Worm (Caenorhabditis elegans): Measurements from ENCODE around the gene Y70C5A.2.
"Not testable (repeated sequence)": the region's sequence is repeated elsewhere in the genome, so short reads cannot be mapped to it uniquely, and the experiment has no call there.

The Y70C5A.2 gene

DNA sequence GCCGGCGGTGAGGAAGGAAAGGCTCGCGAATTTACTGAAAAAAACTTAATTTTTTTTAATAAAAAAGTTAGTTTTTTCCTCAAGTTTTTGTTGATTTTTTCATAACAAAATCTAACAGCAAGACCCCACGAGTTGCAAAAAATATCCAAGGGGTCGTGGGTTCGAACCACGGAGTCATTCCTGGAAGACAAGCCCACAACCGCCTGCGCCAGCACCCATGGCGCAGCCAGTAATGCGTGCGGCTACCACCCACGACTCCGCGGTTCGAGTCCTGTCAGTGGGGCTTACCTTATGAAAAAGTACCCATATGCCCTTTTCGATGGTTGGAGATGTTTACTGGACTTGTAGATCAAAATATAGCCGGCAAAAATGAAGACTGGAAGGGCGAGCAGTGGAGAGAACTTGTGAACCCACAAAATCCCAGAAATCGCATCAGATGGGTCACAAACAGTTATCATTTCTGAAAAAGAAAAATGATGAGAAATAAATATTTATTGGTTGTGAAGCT is at the start of gene Y70C5A.2:
Y70C5A.2 (minus strand) TSS at position 458 of the 508 bp plus-strand sequence.
- no peak for TF ChIP-seq hnd-1 (tag; optimal IDR thresholded peaks at IDR 0.05)
- no peak for TF ChIP-seq B0310.2 (tag; optimal IDR thresholded peaks at IDR 0.05)
- no peak for TF ChIP-seq flt-1 (GFP tag; IDR thresholded peaks at IDR 0.05)
- TF ChIP-seq scrt-1 (GFP tag; IDR thresholded peaks at IDR 0.05): no peak

- TF ChIP-seq ets-7 (tag; optimal IDR thresholded peaks at IDR 0.05) (no peak), B0310.2 (tag; optimal IDR thresholded peaks at IDR 0.05) (no peak), pes-1 (GFP tag; IDR thresholded peaks at IDR 0.05) (no peak), tbx-37 (GFP tag; conservative IDR thresholded peaks at IDR 0.05) (no peak), tra-4 (tag; optimal IDR thresholded peaks at IDR 0.05) (no peak), hnd-1 (tag; optimal IDR thresholded peaks at IDR 0.05) (no peak), hmg-4 (GFP tag; optimal IDR thresholded peaks at IDR 0.05) (no peak), scrt-1 (GFP tag; IDR thresholded peaks at IDR 0.05) (no peak), hmbx-1 (tag; optimal IDR thresholded peaks at IDR 0.05) (no peak), ama-1 (optimal IDR thresholded peaks at IDR 0.05) (no peak), tbx-11 (GFP tag; IDR thresholded peaks at IDR 0.05) (no peak), aly-1 (tag; optimal IDR thresholded peaks at IDR 0.05) (no peak), F13C5.2 (tag; optimal IDR thresholded peaks at IDR 0.05) (no peak), ceh-13 (GFP tag; optimal IDR thresholded peaks at IDR 0.05) (no peak), flt-1 (GFP tag; IDR thresholded peaks at IDR 0.05) (no peak), ceh-36 (tag; optimal IDR thresholded peaks at IDR 0.05) (no peak), sea-1 (GFP tag; conservative IDR thresholded peaks at IDR 0.05) (no peak)
Measured at ce11 chrV:16672198-16672597, 49.2 kb upstream of the Y70C5A.2 start, which contains the start of gene F14F8.8. TSS of gene F14F8.8 (minus strand) at chrV:16672298.

DNA sequence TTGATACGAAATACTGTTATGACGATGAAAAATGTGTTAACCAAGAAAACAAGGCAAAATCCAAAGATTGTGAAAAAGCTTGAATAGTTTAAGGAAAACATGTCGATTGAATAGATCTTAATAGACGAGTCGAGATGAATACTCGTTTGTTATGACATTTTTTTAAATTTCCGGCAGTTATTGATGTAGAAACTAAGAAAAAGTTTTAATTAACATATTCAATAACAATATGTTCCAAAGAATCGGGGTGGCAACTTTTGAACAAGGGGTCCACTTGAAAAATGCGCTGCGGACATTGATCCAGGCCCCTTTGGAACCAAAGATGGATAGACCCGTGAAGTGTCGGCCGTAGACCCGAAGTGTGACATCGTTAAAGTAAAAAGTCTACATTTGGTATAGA is 48.2 kb upstream of the Y70C5A.2 start, which contains the start of gene str-61:
str-61 (minus strand) TSS at position 101 of the 400 bp plus-strand sequence.
- TF ChIP-seq scrt-1 (GFP tag; IDR thresholded peaks at IDR 0.05): no peak
- TF ChIP-seq flt-1 (GFP tag; IDR thresholded peaks at IDR 0.05): no peak
- no peak for TF ChIP-seq ceh-13 (GFP tag; optimal IDR thresholded peaks at IDR 0.05)
- TF ChIP-seq tbx-37 (GFP tag; conservative IDR thresholded peaks at IDR 0.05): no peak
- TF ChIP-seq hmg-4 (GFP tag; optimal IDR thresholded peaks at IDR 0.05): no peak
- TF ChIP-seq ceh-36 (tag; optimal IDR thresholded peaks at IDR 0.05): no peak
- TF ChIP-seq B0310.2 (tag; optimal IDR thresholded peaks at IDR 0.05): no peak
- TF ChIP-seq ets-7 (tag; optimal IDR thresholded peaks at IDR 0.05): no peak
- TF ChIP-seq sea-1 (GFP tag; conservative IDR thresholded peaks at IDR 0.05): no peak
- no peak for TF ChIP-seq ama-1 (optimal IDR thresholded peaks at IDR 0.05)
- TF ChIP-seq tbx-11 (GFP tag; IDR thresholded peaks at IDR 0.05): no peak
- no peak for TF ChIP-seq hmbx-1 (tag; optimal IDR thresholded peaks at IDR 0.05)
- no peak for TF ChIP-seq pes-1 (GFP tag; IDR thresholded peaks at IDR 0.05)
- no peak for TF ChIP-seq F13C5.2 (tag; optimal IDR thresholded peaks at IDR 0.05)
- TF ChIP-seq aly-1 (tag; optimal IDR thresholded peaks at IDR 0.05): no peak

DNA sequence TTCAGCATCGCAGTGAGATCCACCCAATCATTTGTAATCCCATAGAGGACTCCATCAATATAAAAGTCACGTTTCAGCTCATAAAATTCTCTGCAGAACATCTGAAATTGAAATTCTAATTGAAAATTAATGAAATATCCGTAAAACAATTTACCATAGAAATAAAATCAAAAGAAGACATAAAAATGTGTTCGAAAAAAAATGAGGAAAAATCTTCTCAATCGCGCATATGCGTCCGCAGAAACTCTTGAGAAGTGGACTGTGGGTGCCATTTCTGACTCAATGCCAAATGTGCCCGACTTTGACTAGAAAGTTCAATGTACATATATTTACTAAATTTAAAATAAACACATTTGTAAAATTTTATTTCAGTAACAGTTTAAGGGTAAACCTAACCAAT is 45.5 kb upstream of the Y70C5A.2 start, which contains the start of gene F14F8.9:
F14F8.9 (minus strand) TSS at position 101 of the 400 bp plus-strand sequence.
- TF ChIP-seq hmg-4 (GFP tag; optimal IDR thresholded peaks at IDR 0.05): no peak
- TF ChIP-seq tra-4 (tag; optimal IDR thresholded peaks at IDR 0.05): no peak
- no peak for TF ChIP-seq ceh-36 (tag; optimal IDR thresholded peaks at IDR 0.05)
- TF ChIP-seq hnd-1 (tag; optimal IDR thresholded peaks at IDR 0.05): no peak
- no peak for TF ChIP-seq ama-1 (optimal IDR thresholded peaks at IDR 0.05)
- TF ChIP-seq sea-1 (GFP tag; conservative IDR thresholded peaks at IDR 0.05): no peak
- no peak for TF ChIP-seq F13C5.2 (tag; optimal IDR thresholded peaks at IDR 0.05)
- TF ChIP-seq scrt-1 (GFP tag; IDR thresholded peaks at IDR 0.05): no peak
- TF ChIP-seq B0310.2 (tag; optimal IDR thresholded peaks at IDR 0.05): no peak
- no peak for TF ChIP-seq hmbx-1 (tag; optimal IDR thresholded peaks at IDR 0.05)
- no peak for TF ChIP-seq flt-1 (GFP tag; IDR thresholded peaks at IDR 0.05)
- TF ChIP-seq tbx-11 (GFP tag; IDR thresholded peaks at IDR 0.05): no peak
- TF ChIP-seq pes-1 (GFP tag; IDR thresholded peaks at IDR 0.05): no peak
- TF ChIP-seq ets-7 (tag; optimal IDR thresholded peaks at IDR 0.05): no peak
- TF ChIP-seq ceh-13 (GFP tag; optimal IDR thresholded peaks at IDR 0.05): no peak
- no peak for TF ChIP-seq aly-1 (tag; optimal IDR thresholded peaks at IDR 0.05)
- no peak for TF ChIP-seq tbx-37 (GFP tag; conservative IDR thresholded peaks at IDR 0.05)

ce11 chrV:16666647-16667046 is 43.6 kb upstream of the Y70C5A.2 start, which contains the start of gene F14F8.14:
TSS of gene F14F8.14 (minus strand) at chrV:16666747.
- no peak for TF ChIP-seq ama-1 (optimal IDR thresholded peaks at IDR 0.05)
- no peak for TF ChIP-seq pes-1 (GFP tag; IDR thresholded peaks at IDR 0.05)
- TF ChIP-seq ets-7 (tag; optimal IDR thresholded peaks at IDR 0.05): no peak
- no peak for TF ChIP-seq hmg-4 (GFP tag; optimal IDR thresholded peaks at IDR 0.05)
- no peak for TF ChIP-seq ceh-13 (GFP tag; optimal IDR thresholded peaks at IDR 0.05)
- TF ChIP-seq hmbx-1 (tag; optimal IDR thresholded peaks at IDR 0.05): no peak
- no peak for TF ChIP-seq tbx-37 (GFP tag; conservative IDR thresholded peaks at IDR 0.05)
- no peak for TF ChIP-seq B0310.2 (tag; optimal IDR thresholded peaks at IDR 0.05)
- no peak for TF ChIP-seq hnd-1 (tag; optimal IDR thresholded peaks at IDR 0.05)
- TF ChIP-seq sea-1 (GFP tag; conservative IDR thresholded peaks at IDR 0.05): no peak
- TF ChIP-seq tra-4 (tag; optimal IDR thresholded peaks at IDR 0.05): no peak
- TF ChIP-seq aly-1 (tag; optimal IDR thresholded peaks at IDR 0.05): no peak

DNA sequence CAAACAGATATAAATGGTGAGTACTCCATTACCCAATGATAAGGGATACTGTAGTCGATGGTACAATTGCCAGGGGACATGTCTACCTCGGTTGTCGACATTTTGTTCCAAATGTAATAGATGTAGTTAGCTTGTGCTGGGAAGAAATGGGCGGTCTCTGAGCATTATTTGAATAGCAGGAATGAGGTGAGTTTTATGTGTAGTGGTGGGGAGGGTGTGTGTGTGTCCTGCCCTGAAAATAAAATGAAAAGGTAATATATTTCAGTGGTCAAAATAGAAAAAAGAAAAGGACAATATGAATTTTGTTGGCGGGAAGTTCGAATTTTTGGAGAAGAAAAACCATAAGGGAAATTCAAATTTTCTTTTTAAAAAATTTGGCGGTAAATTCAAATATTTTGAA is 37.8 kb upstream of the Y70C5A.2 start, which contains the start of gene Y70C5B.2:
Y70C5B.2 (minus strand) TSS at position 101 of the 400 bp plus-strand sequence.
- not testable (repeated sequence) for TF ChIP-seq ceh-36 (tag; optimal IDR thresholded peaks at IDR 0.05); tbx-37 (GFP tag; conservative IDR thresholded peaks at IDR 0.05); hmg-4 (GFP tag; optimal IDR thresholded peaks at IDR 0.05)

ce11 chrV:16654242-16654641 is 31.2 kb upstream of the Y70C5A.2 start, which contains the start of gene W06G6.15:
TSS of gene W06G6.15 (plus strand) at chrV:16654542.
- not testable (repeated sequence) for TF ChIP-seq hnd-1 (tag; optimal IDR thresholded peaks at IDR 0.05); hmg-4 (GFP tag; optimal IDR thresholded peaks at IDR 0.05); ets-7 (tag; optimal IDR thresholded peaks at IDR 0.05)
